Fruit fly (Drosophila melanogaster): ENCODE measurements around the gene CG13473.

The CG13473 gene

dm6 chr3L:14757464-14758384 is 29.2 kb downstream of the CG13473 start, which contains the start of gene CG42507 (continued):
- TF ChIP-seq aop (GFP tag; IDR thresholded peaks at IDR 0.05) (no peak), CG8281 (tag; optimal IDR thresholded peaks at IDR 0.05) (peak; percentile 61), br (optimal IDR thresholded peaks at IDR 0.05) (no peak), Atf6 (GFP tag; IDR thresholded peaks at IDR 0.05) (peak; percentile 59), CG17802 (tag; optimal IDR thresholded peaks at IDR 0.05) (no peak), crp (GFP tag; optimal IDR thresholded peaks at IDR 0.05) (peak in 1 of 2 experiments; percentile 12), org-1 (GFP tag; optimal IDR thresholded peaks at IDR 0.05) (no peak), CG1233 (GFP tag; optimal IDR thresholded peaks at IDR 0.05) (peak; percentile 59), CG7928 (GFP tag; optimal IDR thresholded peaks at IDR 0.05) (no peak), exex (tag; optimal IDR thresholded peaks at IDR 0.05) (peak; percentile 43), CrebB (tag; optimal IDR thresholded peaks at IDR 0.05) (peak; percentile 76), Tbp (GFP tag; optimal IDR thresholded peaks at IDR 0.05) (no peak), CG10321 (GFP tag; IDR thresholded peaks at IDR 0.05) (no peak), CG7372 (GFP tag; IDR thresholded peaks at IDR 0.05) (no peak; the same call in 1 of the 2 replicates), CG17612 (GFP tag; IDR thresholded peaks at IDR 0.05) (no peak), CG5180 (GFP tag; optimal IDR thresholded peaks at IDR 0.05) (peak; percentile 6), CG4854 (GFP tag; optimal IDR thresholded peaks at IDR 0.05) (no peak), CG12769 (tag; optimal IDR thresholded peaks at IDR 0.05) (peak; percentile 73), ewg (GFP tag; optimal IDR thresholded peaks at IDR 0.05) (peak; percentile 24), CG9797 (GFP tag; optimal IDR thresholded peaks at IDR 0.05) (no peak), BEAF-32 (GFP tag; optimal IDR thresholded peaks at IDR 0.05) (peak; percentile 25), lov (optimal IDR thresholded peaks at IDR 0.05) (no peak), lov (GFP tag; IDR thresholded peaks at IDR 0.05) (0 out of 3 replicates have a peak, but pooled peaks have one; percentile 29), unpg (GFP tag; optimal IDR thresholded peaks at IDR 0.05) (peak; percentile 11), CG11247 (GFP tag; IDR thresholded peaks at IDR 0.05) (0 out of 2 replicates have a peak, but pooled peaks have one; percentile 25), toy (GFP tag; IDR thresholded peaks at IDR 0.05) (no peak), chn (GFP tag; optimal IDR thresholded peaks at IDR 0.05) (peak; percentile 21), CG43689 (GFP tag; IDR thresholded peaks at IDR 0.05) (no peak), Dll (GFP tag; IDR thresholded peaks at IDR 0.05; ENCODE audit: partially characterized antibody) (0 out of 4 replicates have a peak, but pooled peaks have one; percentile 26), Deaf1 (tag; optimal IDR thresholded peaks at IDR 0.05) (no peak), Elba2 (GFP tag; optimal IDR thresholded peaks at IDR 0.05) (peak; percentile 9), B-H2 (GFP tag; optimal IDR thresholded peaks at IDR 0.05) (peak; percentile 83), Nf-YC (tag; optimal IDR thresholded peaks at IDR 0.05) (peak; percentile 12), phol (tag; optimal IDR thresholded peaks at IDR 0.05) (no peak), hth (optimal IDR thresholded peaks at IDR 0.05) (no peak), Doc2 (GFP tag; IDR thresholded peaks at IDR 0.05) (no peak), CG32532 (GFP tag; IDR thresholded peaks at IDR 0.05) (peak; percentile 45; the same call in 1 of the 2 replicates), CG34224 (GFP tag; IDR thresholded peaks at IDR 0.05; ENCODE audit: partially characterized antibody) (peak; percentile 74), CG10366 (GFP tag; IDR thresholded peaks at IDR 0.05) (no peak), cg (GFP tag; optimal IDR thresholded peaks at IDR 0.05) (peak; percentile 90), Gsc (GFP tag; IDR thresholded peaks at IDR 0.05) (no peak), vvl (GFP tag; IDR thresholded peaks at IDR 0.05) (peak; percentile 68), inv (GFP tag; IDR thresholded peaks at IDR 0.05; ENCODE audit: partially characterized antibody) (no peak), Dek (tag; optimal IDR thresholded peaks at IDR 0.05) (peak; percentile 18), CkIIα-i1 (GFP tag; IDR thresholded peaks at IDR 0.05) (no peak), CG17385 (GFP tag; optimal IDR thresholded peaks at IDR 0.05) (peak; percentile 47), her (GFP tag; optimal IDR thresholded peaks at IDR 0.05) (peak; percentile 3), row (GFP tag; IDR thresholded peaks at IDR 0.05) (peak; percentile 47), CG6813 (GFP tag; optimal IDR thresholded peaks at IDR 0.05) (peak; percentile 57)
